Fruit fly (Drosophila melanogaster) whole organism, pupa: ENCODE results near the gene CG14324.

ENCODE experiments used
- CG14655 ChIP-seq: fragments of 200-800 bp; sonication (Bioruptor generic); optimal IDR thresholded peaks from 3 replicates; lab custom pipeline; 2017; ENCODE audit warnings: mild to moderate bottlenecking, missing biosample characterization, missing genetic modification reagents, missing genetic modification characterization
- CG4496 ChIP-seq: fragments of 200-800 bp; sonication (Bioruptor generic); IDR thresholded peaks from 3 replicates; pipeline ENCODE4 v1.3.6; 2022; ENCODE audit warnings: missing biosample characterization, missing genetic modification characterization
- D1 ChIP-seq: fragments of 200-800 bp; sonication (Bioruptor generic); optimal IDR thresholded peaks from 2 replicates; lab custom pipeline; 2018; ENCODE audit warnings: missing biosample characterization, mild to moderate bottlenecking, missing genetic modification characterization, moderate library complexity
- Snoo ChIP-seq: fragments of 200-800 bp; sonication (Bioruptor generic); optimal IDR thresholded peaks from 3 replicates; lab custom pipeline; 2017; ENCODE audit warnings: missing biosample characterization, mild to moderate bottlenecking, missing genetic modification characterization, inconsistent platforms

DNA sequence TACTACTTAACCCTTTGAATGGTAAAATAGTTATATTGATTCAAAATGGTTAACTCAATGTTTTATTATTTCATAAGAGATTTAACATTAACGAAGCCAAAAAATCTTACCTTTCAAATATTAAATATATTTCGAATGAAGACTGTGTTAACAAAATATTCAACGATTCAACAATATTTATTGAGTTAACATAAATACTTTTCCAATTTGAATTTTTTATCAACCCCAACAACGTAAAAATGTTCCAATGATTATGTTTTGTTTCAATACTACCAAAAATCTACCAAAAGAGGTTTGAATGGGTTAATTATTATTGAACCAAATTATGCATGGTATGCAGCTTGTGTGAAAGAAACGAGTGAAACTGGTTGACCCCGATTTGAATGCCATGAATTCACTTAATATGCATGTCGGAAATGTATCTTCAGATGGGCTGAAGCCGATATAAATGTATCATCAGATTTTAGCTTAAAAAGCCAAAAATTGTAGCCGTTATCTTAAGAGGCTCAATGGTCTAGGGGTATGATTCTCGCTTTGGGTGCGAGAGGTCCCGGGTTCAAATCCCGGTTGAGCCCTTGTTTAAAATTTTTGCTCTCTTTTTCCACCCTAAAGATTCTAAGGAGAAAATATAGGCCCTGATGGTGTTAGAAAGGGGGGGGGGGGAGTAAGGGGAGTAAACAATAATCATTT, 12.7 kb upstream of the CG14324 start:
- TF ChIP-seq Snoo (tag; lab: Kevin White, UChicago) (no peak), CG4496 (no peak), D1 (tag; lab: Kevin White, UChicago) (no peak), CG14655 (GFP tag; lab: Kevin White, UChicago) (no peak)
